Worm (Caenorhabditis elegans) whole organism, late embryonic: ENCODE data around the gene dlat-1.

ENCODE experiments used
- C38D4.7 ChIP-seq: fragments of 200-800 bp; sonication (Bioruptor generic); optimal IDR thresholded peaks from 2 replicates; lab custom pipeline; 2018; ENCODE audit warnings: mild to moderate bottlenecking, missing genetic modification characterization, moderate library complexity, missing compliant biosample characterization
- ceh-6 ChIP-seq: fragments of 200-800 bp; sonication (Bioruptor generic); optimal IDR thresholded peaks from 2 replicates; lab custom pipeline; 2018; ENCODE audit warnings: mild to moderate bottlenecking, missing genetic modification characterization, missing compliant biosample characterization
- ets-4 ChIP-seq: sonication (generic microtip); optimal IDR thresholded peaks from 2 replicates; lab custom pipeline; 2016; ENCODE audit warnings: missing genetic modification characterization, missing compliant biosample characterization
- eyg-1 ChIP-seq: sonication (generic microtip); optimal IDR thresholded peaks from 2 replicates; lab custom pipeline; 2016; ENCODE audit warnings: missing genotype, missing genetic modification characterization, missing compliant biosample characterization
- fkh-10 ChIP-seq: fragments of 150-350 bp; optimal IDR thresholded peaks from 2 replicates; lab custom pipeline; 2014; ENCODE audit warnings: missing biosample characterization, missing genetic modification reagents, missing genetic modification characterization
- hlh-6 ChIP-seq: sonication (generic microtip); optimal IDR thresholded peaks from 2 replicates; lab custom pipeline; 2016; ENCODE audit warnings: missing genotype, missing genetic modification characterization, missing compliant biosample characterization
- hlh-8 ChIP-seq: sonication (generic microtip); optimal IDR thresholded peaks from 2 replicates; lab custom pipeline; 2016; ENCODE audit warnings: missing genotype, missing genetic modification characterization, missing compliant biosample characterization
- mec-3 ChIP-seq: sonication (generic microtip); optimal IDR thresholded peaks from 2 replicates; lab custom pipeline; 2016; ENCODE audit warnings: borderline replicate concordance, missing genetic modification characterization, missing compliant biosample characterization
- nhr-11 ChIP-seq: fragments of 150-350 bp; optimal IDR thresholded peaks from 2 replicates; lab custom pipeline; 2014; ENCODE audit warnings: missing biosample characterization, missing genetic modification characterization
- pha-4 ChIP-seq: fragments of 150-350 bp; optimal IDR thresholded peaks from 2 replicates; lab custom pipeline; 2018; ENCODE audit warnings: missing biosample characterization, missing genetic modification reagents, missing genetic modification characterization
- pqm-1 ChIP-seq: sonication (generic microtip); optimal IDR thresholded peaks from 2 replicates; lab custom pipeline; 2016; ENCODE audit warnings: missing genetic modification characterization, missing compliant biosample characterization
- sox-4 ChIP-seq: sonication (generic microtip); optimal IDR thresholded peaks from 2 replicates; lab custom pipeline; 2017; ENCODE audit warnings: mild to moderate bottlenecking, missing genetic modification characterization, inconsistent platforms, missing compliant biosample characterization
- tbx-2 ChIP-seq: sonication (generic microtip); optimal IDR thresholded peaks from 2 replicates; lab custom pipeline; 2016; ENCODE audit warnings: missing genetic modification characterization, missing compliant biosample characterization

DNA sequence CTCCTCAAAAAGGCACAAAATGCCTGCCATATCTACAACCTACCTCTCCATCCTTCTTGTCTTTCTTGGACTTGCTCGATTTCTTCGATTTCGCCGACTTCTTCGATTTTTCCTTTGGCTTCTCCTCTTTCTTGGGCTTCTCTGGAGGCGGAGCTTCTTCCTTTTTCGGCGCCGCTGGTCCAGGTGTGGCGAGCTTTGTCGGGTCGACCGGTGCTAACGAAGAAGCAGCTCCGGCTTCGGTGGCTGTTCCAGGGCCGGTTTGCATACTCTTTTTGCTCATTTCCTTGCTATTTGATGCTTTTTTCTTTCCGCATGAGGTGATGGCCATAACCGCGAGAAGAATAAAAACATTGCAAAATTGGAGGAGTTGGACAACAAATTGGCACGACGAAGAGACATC is 33.4 kb upstream of the dlat-1 start:
- TF ChIP-seq sox-4 (tag; lab: Kevin White, UChicago): no peak
- TF ChIP-seq pha-4: no peak
- TF ChIP-seq eyg-1 (tag; lab: Kevin White, UChicago): no peak
- no peak for TF ChIP-seq hlh-6 (tag; lab: Kevin White, UChicago)
- TF ChIP-seq hlh-8: no peak
- no peak for TF ChIP-seq mec-3 (tag; lab: Kevin White, UChicago)
- TF ChIP-seq C38D4.7: no peak
- no peak for TF ChIP-seq nhr-11 (tag; lab: Kevin White, UChicago)
- no peak for TF ChIP-seq fkh-10
- no peak for TF ChIP-seq ceh-6
- no peak for TF ChIP-seq pqm-1 (tag; lab: Kevin White, UChicago)
- TF ChIP-seq ets-4 (tag; lab: Kevin White, UChicago): no peak
- no peak for TF ChIP-seq tbx-2
